Fruit fly (Drosophila melanogaster): ENCODE data around the gene CG13385.

Gene CG13385

DNA sequence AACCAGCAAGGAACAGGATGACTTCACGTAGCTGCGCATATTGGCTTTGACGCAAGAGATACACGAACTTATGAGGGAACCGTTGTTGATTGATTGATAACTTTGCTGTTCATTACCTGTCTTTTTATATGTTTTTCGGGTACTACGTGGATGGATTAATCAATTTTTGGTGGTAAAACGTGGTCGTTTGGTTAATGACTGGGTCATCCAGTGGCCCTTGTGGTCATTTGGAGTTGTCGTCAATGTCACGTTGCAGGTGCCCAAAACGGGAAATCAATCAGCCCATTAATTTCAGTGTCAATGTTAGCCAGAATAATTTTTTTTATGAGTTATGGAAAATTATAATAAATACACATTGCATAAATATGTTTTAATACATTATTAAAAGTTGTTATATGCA is 7.2 kb upstream of the CG13385 start, which contains the start of gene CG42819:
Gene CG42819 (minus strand): TSS at position 101 of the 400 bp plus-strand sequence.
- TF ChIP-seq Clk (GFP tag; optimal IDR thresholded peaks at IDR 0.05) (no peak), bab1 (GFP tag; optimal IDR thresholded peaks at IDR 0.05) (no peak)

DNA sequence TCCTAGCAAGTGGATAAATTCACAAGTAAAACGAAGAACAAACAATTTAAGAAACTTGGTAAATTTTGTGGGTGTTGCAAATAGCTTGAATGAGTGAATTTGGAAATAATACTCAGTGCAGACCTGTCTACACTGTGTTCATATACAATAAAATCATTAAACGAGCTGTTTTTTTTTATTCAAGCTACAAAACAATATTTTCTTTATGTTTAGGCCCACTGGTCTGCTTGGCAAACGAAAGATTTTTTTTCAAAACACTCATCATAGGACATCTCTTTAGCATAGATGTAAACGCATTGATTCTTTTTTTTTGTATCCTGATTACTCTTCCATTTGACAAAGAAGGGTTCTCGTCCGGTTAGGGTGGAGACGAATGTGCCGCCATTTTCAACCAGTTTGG is 4.2 kb upstream of the CG13385 start, which contains the start of gene CG42820:
Gene CG42820 (minus strand): TSS at position 101 of the 400 bp plus-strand sequence.
- TF ChIP-seq CG14711 (tag; optimal IDR thresholded peaks at IDR 0.05), result no peak
- TF ChIP-seq CG1620 (GFP tag; optimal IDR thresholded peaks at IDR 0.05), result no peak
- no peak for TF ChIP-seq ovo (GFP tag; optimal IDR thresholded peaks at IDR 0.05)
- TF ChIP-seq Hr96 (GFP tag; optimal IDR thresholded peaks at IDR 0.05), result no peak
- TF ChIP-seq Mnt (GFP tag; optimal IDR thresholded peaks at IDR 0.05), result no peak
- TF ChIP-seq CG7045 (GFP tag; optimal IDR thresholded peaks at IDR 0.05), result no peak
- TF ChIP-seq cic (GFP tag; optimal IDR thresholded peaks at IDR 0.05), result no peak
- TF ChIP-seq tj (GFP tag; optimal IDR thresholded peaks at IDR 0.05), result no peak
- TF ChIP-seq CG7101 (tag; optimal IDR thresholded peaks at IDR 0.05), result no peak

DNA sequence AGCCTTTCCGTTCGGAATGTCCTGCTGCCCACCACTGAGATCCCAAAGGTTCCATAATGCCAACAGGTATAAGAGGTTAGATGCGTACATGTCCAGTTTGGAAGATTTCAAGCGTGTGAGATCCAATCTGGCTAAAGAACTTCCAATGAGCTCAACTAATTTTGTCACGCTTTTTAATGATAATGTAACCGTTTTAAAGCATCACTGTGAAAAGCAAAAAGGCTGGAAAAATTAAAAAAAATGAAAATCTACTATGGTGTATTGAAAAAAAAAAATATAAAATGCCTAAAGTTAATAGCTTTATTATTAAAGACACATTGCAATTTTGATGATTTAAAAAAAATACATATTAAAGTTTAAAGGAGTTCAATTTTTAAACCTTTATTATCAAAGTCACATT is 3.3 kb upstream of the CG13385 start, which contains the start of gene Acp29AB:
Gene Acp29AB (minus strand): TSS at position 101 of the 400 bp plus-strand sequence.
- TF ChIP-seq CG14711 (tag; optimal IDR thresholded peaks at IDR 0.05), result no peak
- peak; percentile 62 for TF ChIP-seq kay (GFP tag; ENCODE audit: borderline replicate concordance)

DNA sequence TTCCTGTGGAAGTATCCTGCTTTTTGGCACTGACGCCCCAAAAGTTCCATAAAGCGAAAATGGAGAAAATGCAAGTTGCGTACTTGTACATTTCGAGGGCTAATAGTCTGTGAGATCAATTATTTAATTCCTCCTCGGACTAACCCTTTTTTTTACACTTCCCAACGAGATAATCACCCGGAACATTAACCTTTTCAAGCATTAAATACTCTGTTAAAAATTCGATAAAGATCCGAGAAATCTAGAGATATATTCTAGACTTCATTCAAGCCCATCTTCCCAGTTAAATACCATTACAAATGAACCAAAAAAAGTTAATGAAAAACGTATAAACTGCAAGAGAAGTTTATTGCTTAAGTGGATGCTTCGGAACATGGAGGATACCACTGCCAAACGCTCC is 2.3 kb upstream of the CG13385 start, which contains the start of gene lectin-29Ca:
Gene lectin-29Ca (minus strand): TSS at position 101 of the 400 bp plus-strand sequence.
- TF ChIP-seq Clk (GFP tag; optimal IDR thresholded peaks at IDR 0.05) (no peak), CG33017 (tag; optimal IDR thresholded peaks at IDR 0.05) (no peak), CG14711 (tag; optimal IDR thresholded peaks at IDR 0.05) (no peak), cnc (optimal IDR thresholded peaks at IDR 0.05) (no peak), CG7045 (GFP tag; optimal IDR thresholded peaks at IDR 0.05) (no peak), Crg-1 (GFP tag; optimal IDR thresholded peaks at IDR 0.05) (no peak), Mnt (GFP tag; optimal IDR thresholded peaks at IDR 0.05) (no peak), bab1 (GFP tag; optimal IDR thresholded peaks at IDR 0.05) (no peak), ovo (GFP tag; optimal IDR thresholded peaks at IDR 0.05) (no peak), toe (GFP tag; optimal IDR thresholded peaks at IDR 0.05) (no peak), CG1620 (GFP tag; optimal IDR thresholded peaks at IDR 0.05) (no peak), Hr96 (GFP tag; optimal IDR thresholded peaks at IDR 0.05) (no peak), tj (GFP tag; optimal IDR thresholded peaks at IDR 0.05) (no peak)

DNA sequence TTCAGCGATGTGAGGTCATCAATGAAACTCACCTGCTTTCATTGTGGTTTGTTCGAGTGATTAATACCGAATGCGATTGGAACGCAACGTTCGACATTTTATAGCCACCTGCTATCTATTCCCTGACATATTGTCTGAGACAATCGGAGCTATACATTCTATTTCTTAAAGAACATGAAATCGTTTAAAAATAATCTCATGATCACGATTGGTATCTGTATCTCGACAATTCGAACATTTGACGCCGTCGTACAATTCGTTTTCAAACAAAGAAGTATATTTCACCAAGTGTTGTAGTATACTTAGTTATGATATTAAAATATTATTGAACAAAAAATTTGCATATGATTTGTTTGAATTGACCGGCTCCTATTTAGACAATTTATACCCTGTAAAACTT is 1.6 kb upstream of the CG13385 start, which contains the start of gene Peritrophin-15b:
Gene Peritrophin-15b (minus strand): TSS at position 101 of the 400 bp plus-strand sequence.
- TF ChIP-seq pad (GFP tag; optimal IDR thresholded peaks at IDR 0.05) (no peak), CG1620 (GFP tag; optimal IDR thresholded peaks at IDR 0.05) (no peak), ovo (GFP tag; optimal IDR thresholded peaks at IDR 0.05) (no peak), CG11617 (GFP tag; optimal IDR thresholded peaks at IDR 0.05) (no peak), Hr96 (GFP tag; optimal IDR thresholded peaks at IDR 0.05) (no peak), cnc (optimal IDR thresholded peaks at IDR 0.05) (no peak), Crg-1 (GFP tag; optimal IDR thresholded peaks at IDR 0.05) (no peak), CG7101 (tag; optimal IDR thresholded peaks at IDR 0.05) (no peak), cic (GFP tag; optimal IDR thresholded peaks at IDR 0.05) (no peak), CG33017 (tag; optimal IDR thresholded peaks at IDR 0.05) (no peak), Clk (GFP tag; optimal IDR thresholded peaks at IDR 0.05) (no peak), bab1 (GFP tag; optimal IDR thresholded peaks at IDR 0.05) (no peak), tj (GFP tag; optimal IDR thresholded peaks at IDR 0.05) (no peak), Mnt (GFP tag; optimal IDR thresholded peaks at IDR 0.05) (no peak), CG5204 (GFP tag; optimal IDR thresholded peaks at IDR 0.05) (no peak), toe (GFP tag; optimal IDR thresholded peaks at IDR 0.05) (no peak)

DNA sequence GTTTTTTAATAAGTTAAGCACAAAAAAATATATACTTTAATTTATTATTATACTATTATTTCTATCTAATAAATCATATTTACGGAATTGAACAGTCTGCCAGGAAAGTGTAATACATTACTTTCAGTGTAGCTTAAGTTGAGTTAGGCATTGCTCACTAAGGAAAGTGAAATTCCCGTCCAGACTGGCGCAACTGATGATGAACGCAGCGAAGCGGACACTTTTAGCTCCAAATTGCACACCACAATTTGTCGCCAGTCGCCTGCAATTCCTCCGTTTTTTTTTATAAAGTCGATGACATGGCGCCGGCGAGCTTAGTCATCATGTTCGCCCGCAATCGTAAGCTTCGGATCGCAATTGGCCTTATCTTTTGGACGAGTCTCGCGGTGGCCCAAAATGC is 2.3 kb downstream of the CG13385 start, which contains the start of gene CG13386:
Gene CG13386 (plus strand): TSS at position 301 of the 400 bp plus-strand sequence.
- no peak for TF ChIP-seq cnc (optimal IDR thresholded peaks at IDR 0.05)
- no peak for TF ChIP-seq CG7101 (tag; optimal IDR thresholded peaks at IDR 0.05)
- TF ChIP-seq CG11617 (GFP tag; optimal IDR thresholded peaks at IDR 0.05), result no peak
- TF ChIP-seq kay (GFP tag; ENCODE audit: borderline replicate concordance), result no peak
- no peak for TF ChIP-seq CG7045 (GFP tag; optimal IDR thresholded peaks at IDR 0.05)
- no peak for TF ChIP-seq Clk (GFP tag; optimal IDR thresholded peaks at IDR 0.05)
- no peak for TF ChIP-seq CG5204 (GFP tag; optimal IDR thresholded peaks at IDR 0.05)
- TF ChIP-seq CG1620 (GFP tag; optimal IDR thresholded peaks at IDR 0.05), result no peak
- TF ChIP-seq ovo (GFP tag; optimal IDR thresholded peaks at IDR 0.05), result no peak
- no peak for TF ChIP-seq Crg-1 (GFP tag; optimal IDR thresholded peaks at IDR 0.05)
- no peak for TF ChIP-seq CG33017 (tag; optimal IDR thresholded peaks at IDR 0.05)
- no peak for TF ChIP-seq Hr96 (GFP tag; optimal IDR thresholded peaks at IDR 0.05)
- TF ChIP-seq tj (GFP tag; optimal IDR thresholded peaks at IDR 0.05), result no peak
- TF ChIP-seq bab1 (GFP tag; optimal IDR thresholded peaks at IDR 0.05), result no peak
- TF ChIP-seq CG14711 (tag; optimal IDR thresholded peaks at IDR 0.05), result no peak

DNA sequence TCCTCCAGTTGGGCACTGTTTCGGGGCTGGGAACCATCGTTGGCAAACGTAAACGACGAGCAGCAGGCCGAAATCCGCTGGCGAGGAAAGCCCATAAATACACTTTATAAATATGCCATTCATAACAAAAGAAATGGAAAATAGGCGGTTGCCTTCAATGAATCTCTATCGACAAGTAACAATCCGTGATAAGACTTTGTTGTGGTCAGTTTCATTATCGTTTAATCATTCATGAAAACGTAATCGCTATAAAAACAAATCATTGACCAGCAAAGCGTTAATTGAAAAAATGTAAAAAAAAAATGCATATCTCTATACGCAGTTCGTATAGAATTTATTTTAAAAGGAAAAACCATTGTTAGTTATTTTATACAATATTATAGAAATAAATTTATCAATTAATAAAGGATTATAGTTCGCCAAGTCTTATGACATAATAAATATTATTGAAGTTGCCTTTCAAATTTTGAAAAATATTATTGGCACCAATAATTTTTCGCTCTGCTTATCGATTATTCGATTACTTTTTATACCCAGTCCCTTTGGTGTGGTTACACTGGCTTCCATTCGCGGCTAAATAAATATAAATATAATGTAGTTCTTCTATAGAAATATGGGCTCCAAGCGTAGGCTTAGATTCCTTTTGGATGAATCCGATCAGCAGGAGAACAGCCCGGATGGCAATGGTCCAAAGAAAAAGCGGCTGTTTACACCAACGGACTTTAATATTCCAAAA is 3.6 kb downstream of the CG13385 start, which contains the start of gene CG31898:
Gene CG31898 (plus strand): TSS at position 559 of the 736 bp plus-strand sequence.
- TF ChIP-seq bab1 (GFP tag; optimal IDR thresholded peaks at IDR 0.05), result peak; percentile 26
- TF ChIP-seq cic (GFP tag; optimal IDR thresholded peaks at IDR 0.05), result peak; percentile 79
- no peak for TF ChIP-seq CG11617 (GFP tag; optimal IDR thresholded peaks at IDR 0.05)
- no peak for TF ChIP-seq Hr96 (GFP tag; optimal IDR thresholded peaks at IDR 0.05)
